Worm (Caenorhabditis elegans): Measurements from ENCODE around the gene W03H9.1.

W03H9.1 gene

DNA sequence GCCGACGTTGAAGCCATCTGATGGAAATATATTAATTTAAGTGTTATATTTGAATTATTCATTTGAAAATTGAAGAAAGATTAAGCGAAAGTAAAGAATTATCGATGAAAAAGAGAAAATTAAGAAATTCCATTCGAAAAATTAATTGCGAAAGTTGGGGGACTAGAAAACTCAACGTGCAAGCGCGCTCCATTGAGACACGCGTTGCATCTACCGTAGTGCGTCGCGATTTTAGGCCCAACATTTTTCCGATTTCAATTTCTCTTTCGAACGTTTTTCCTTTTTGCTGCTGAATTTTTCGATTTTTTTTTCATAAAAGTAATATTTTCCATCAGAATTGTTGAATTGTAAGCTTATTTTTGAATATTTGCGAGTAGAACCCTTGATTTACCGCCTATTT is 4.4 kb upstream of the W03H9.1 start, which contains the start of gene Y48B6A.1 (continued):
- TF ChIP-seq pha-2 (tag; optimal IDR thresholded peaks at IDR 0.05) = peak; percentile 16
- TF ChIP-seq K02D7.2 (tag; optimal IDR thresholded peaks at IDR 0.05) = no peak
- no peak for TF ChIP-seq ceh-45 (GFP tag; IDR thresholded peaks at IDR 0.05)
- peak; percentile 55 for TF ChIP-seq fkh-6 (tag; optimal IDR thresholded peaks at IDR 0.05)
- no peak for TF ChIP-seq hlh-15 (tag; optimal IDR thresholded peaks at IDR 0.05)
- peak; percentile 98 for TF ChIP-seq ceh-31 (tag; optimal IDR thresholded peaks at IDR 0.05)
- peak; percentile 71 for TF ChIP-seq zip-5 (tag; optimal IDR thresholded peaks at IDR 0.05)
- peak; percentile 32 for TF ChIP-seq K09A11.1 (tag; optimal IDR thresholded peaks at IDR 0.05; ENCODE audit: insufficient read depth)
- peak; percentile 58 for TF ChIP-seq elt-2 (tag; optimal IDR thresholded peaks at IDR 0.05)
- no peak for TF ChIP-seq ceh-24 (tag; optimal IDR thresholded peaks at IDR 0.05)
- peak; percentile 84 for TF ChIP-seq pax-1 (tag; optimal IDR thresholded peaks at IDR 0.05)
- TF ChIP-seq sox-2 (GFP tag; IDR thresholded peaks at IDR 0.05) = 0 out of 2 replicates have a peak, but pooled peaks have one; percentile 18
- TF ChIP-seq ceh-22 (tag; optimal IDR thresholded peaks at IDR 0.05) = no peak
- TF ChIP-seq lim-6 (tag; optimal IDR thresholded peaks at IDR 0.05) = peak; percentile 78
- no peak for TF ChIP-seq pha-4 (tag; optimal IDR thresholded peaks at IDR 0.05)
- TF ChIP-seq unc-55 (GFP tag; optimal IDR thresholded peaks at IDR 0.05) = peak; percentile 70
- peak; percentile 47 for TF ChIP-seq madf-2 (tag; optimal IDR thresholded peaks at IDR 0.05)
- TF ChIP-seq ceh-34 (tag; optimal IDR thresholded peaks at IDR 0.05) = peak; percentile 83
- TF ChIP-seq ceh-18 (tag; optimal IDR thresholded peaks at IDR 0.05) = peak; percentile 75
- TF ChIP-seq F13H6.1 (tag; optimal IDR thresholded peaks at IDR 0.05) = peak; percentile 67
- TF ChIP-seq ama-1 (optimal IDR thresholded peaks at IDR 0.05) = no peak
- no peak for TF ChIP-seq C38D4.7 (GFP tag; optimal IDR thresholded peaks at IDR 0.05)
- TF ChIP-seq ceh-2 (tag; optimal IDR thresholded peaks at IDR 0.05) = peak; percentile 89

ce11 chrII:14152274-14152673 is 2.3 kb upstream of the W03H9.1 start:
- TF ChIP-seq ceh-24 (tag; optimal IDR thresholded peaks at IDR 0.05) (no peak), pax-1 (tag; optimal IDR thresholded peaks at IDR 0.05) (no peak), pqm-1 (tag; optimal IDR thresholded peaks at IDR 0.05) (no peak), ceh-14 (tag; optimal IDR thresholded peaks at IDR 0.05) (no peak), ets-4 (tag; optimal IDR thresholded peaks at IDR 0.05) (no peak), hlh-6 (tag; optimal IDR thresholded peaks at IDR 0.05) (no peak), ceh-9 (tag; optimal IDR thresholded peaks at IDR 0.05) (no peak), K02D7.2 (tag; optimal IDR thresholded peaks at IDR 0.05) (no peak), T23F11.4 (GFP tag; optimal IDR thresholded peaks at IDR 0.05) (no peak), ceh-34 (tag; optimal IDR thresholded peaks at IDR 0.05) (no peak)

DNA sequence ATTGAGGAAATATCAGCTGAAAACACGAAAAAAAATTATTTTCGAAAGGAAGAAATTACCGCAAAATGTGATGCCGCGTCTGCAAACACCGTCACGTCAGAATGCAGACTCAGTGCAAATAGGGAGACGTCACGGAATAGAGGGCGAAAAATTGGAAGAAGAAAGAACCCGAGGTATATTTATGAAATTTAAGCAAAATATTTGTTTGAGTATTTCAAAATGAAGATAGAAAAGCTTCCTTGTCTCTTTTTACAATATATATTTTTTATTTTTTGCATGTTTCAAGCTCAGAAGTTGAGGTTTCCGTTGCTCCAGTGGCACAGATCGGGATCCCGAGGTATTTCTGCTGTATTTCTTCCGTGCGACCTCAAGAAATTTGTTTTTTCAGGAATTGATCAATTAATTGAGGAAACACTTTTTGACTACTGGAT is 6.1 kb downstream of the W03H9.1 start, which contains the start of gene W03H9.2:
Gene W03H9.2 (minus strand): TSS at position 32 of the 431 bp plus-strand sequence.
- no peak for TF ChIP-seq hlh-30 (tag; optimal IDR thresholded peaks at IDR 0.05; ENCODE audit: insufficient read depth)
- peak; percentile 45 for TF ChIP-seq unc-42 (tag; optimal IDR thresholded peaks at IDR 0.05)
- TF ChIP-seq ceh-22 (tag; optimal IDR thresholded peaks at IDR 0.05) = no peak
- no peak for TF ChIP-seq Y22D7AL.16 (tag; optimal IDR thresholded peaks at IDR 0.05)
- peak; percentile 92 for TF ChIP-seq elt-2 (tag; optimal IDR thresholded peaks at IDR 0.05)
- peak; percentile 82 for TF ChIP-seq F13H6.1 (tag; optimal IDR thresholded peaks at IDR 0.05)
- TF ChIP-seq pax-1 (tag; optimal IDR thresholded peaks at IDR 0.05) = no peak
- TF ChIP-seq ceh-14 (tag; optimal IDR thresholded peaks at IDR 0.05) = peak; percentile 88
- TF ChIP-seq ztf-16 (tag; optimal IDR thresholded peaks at IDR 0.05) = peak; percentile 84
- TF ChIP-seq K02D7.2 (tag; optimal IDR thresholded peaks at IDR 0.05) = peak; percentile 55
- TF ChIP-seq ceh-2 (tag; optimal IDR thresholded peaks at IDR 0.05) = peak; percentile 96
- no peak for TF ChIP-seq nhr-11 (tag; optimal IDR thresholded peaks at IDR 0.05)
- peak; percentile 14 for TF ChIP-seq sox-4 (tag; optimal IDR thresholded peaks at IDR 0.05)
- TF ChIP-seq odd-2 (tag; optimal IDR thresholded peaks at IDR 0.05) = no peak
- TF ChIP-seq C08G9.2 (tag; optimal IDR thresholded peaks at IDR 0.05) = peak; percentile 94
- peak; percentile 86 for TF ChIP-seq rnt-1 (tag; optimal IDR thresholded peaks at IDR 0.05)
- TF ChIP-seq ceh-6 (GFP tag; optimal IDR thresholded peaks at IDR 0.05) = no peak
- TF ChIP-seq pqm-1 (tag; optimal IDR thresholded peaks at IDR 0.05) = peak; percentile 78
- no peak for TF ChIP-seq ceh-30 (tag; optimal IDR thresholded peaks at IDR 0.05)
- peak; percentile 51 for TF ChIP-seq ceh-19 (GFP tag; optimal IDR thresholded peaks at IDR 0.05)
- no peak for TF ChIP-seq ceh-45 (GFP tag; IDR thresholded peaks at IDR 0.05)
- TF ChIP-seq zip-5 (tag; optimal IDR thresholded peaks at IDR 0.05) = peak; percentile 98
- peak; percentile 97 for TF ChIP-seq tbx-2 (tag; optimal IDR thresholded peaks at IDR 0.05)
- TF ChIP-seq hlh-13 (GFP tag; optimal IDR thresholded peaks at IDR 0.05) = no peak
- peak; percentile 50 for TF ChIP-seq mec-3 (tag; optimal IDR thresholded peaks at IDR 0.05; ENCODE audit: borderline replicate concordance)
- peak; percentile 38 for TF ChIP-seq hlh-6 (tag; optimal IDR thresholded peaks at IDR 0.05)
- no peak for TF ChIP-seq gmeb-2 (tag; optimal IDR thresholded peaks at IDR 0.05)
- TF ChIP-seq ama-1 (optimal IDR thresholded peaks at IDR 0.05) = no peak
- no peak for TF ChIP-seq pha-4 (tag; optimal IDR thresholded peaks at IDR 0.05)
- peak; percentile 33 for TF ChIP-seq T23F11.4 (GFP tag; optimal IDR thresholded peaks at IDR 0.05)
- peak; percentile 96 for TF ChIP-seq hlh-8 (tag; optimal IDR thresholded peaks at IDR 0.05)
- TF ChIP-seq ceh-48 (tag; optimal IDR thresholded peaks at IDR 0.05) = no peak
- TF ChIP-seq pha-2 (tag; optimal IDR thresholded peaks at IDR 0.05) = peak; percentile 80
- peak; percentile 31 for TF ChIP-seq npax-4 (tag; optimal IDR thresholded peaks at IDR 0.05)
